Worm (Caenorhabditis elegans) whole organism, L3 larva: ENCODE results near the gene nhr-187.

Experiments
- ama-1 ChIP-seq: fragments of 150-350 bp; optimal IDR thresholded peaks from 2 replicates; lab custom pipeline; 2018
- ceh-16 ChIP-seq: sonication (generic microtip); optimal IDR thresholded peaks from 2 replicates; lab custom pipeline; 2017; ENCODE audit warnings: missing biosample characterization, missing genetic modification characterization
- jun-1 ChIP-seq: fragments of 150-350 bp; optimal IDR thresholded peaks from 2 replicates; lab custom pipeline; 2014; ENCODE audit warnings: missing biosample characterization, missing genetic modification reagents, missing genetic modification characterization
- nhr-237 ChIP-seq: fragments of 150-350 bp; optimal IDR thresholded peaks from 2 replicates; lab custom pipeline; 2014; ENCODE audit warnings: missing biosample characterization, missing genetic modification characterization
- snpc-4 ChIP-seq: fragments of 150-350 bp; optimal IDR thresholded peaks from 2 replicates; lab custom pipeline; 2014; ENCODE audit warnings: missing biosample characterization, missing genetic modification characterization
- unc-39 ChIP-seq: sonication (generic microtip); optimal IDR thresholded peaks from 4 replicates; lab custom pipeline; 2017; ENCODE audit warnings: missing biosample characterization, missing genetic modification characterization
- ztf-4 ChIP-seq: fragments of 150-350 bp; optimal IDR thresholded peaks from 2 replicates; lab custom pipeline; 2014; ENCODE audit warnings: missing biosample characterization, missing genetic modification characterization

ce11 chrV:3903424-3903823 lies 40.7 kb upstream of the nhr-187 start:
- TF ChIP-seq jun-1 (tag; lab: Kevin White, UChicago), result no peak
- TF ChIP-seq ceh-16, result no peak
- TF ChIP-seq ama-1 (lab: Kevin White, UChicago), result no peak
- TF ChIP-seq snpc-4, result no peak
- TF ChIP-seq unc-39, result no peak
- no peak for TF ChIP-seq nhr-237 (tag; lab: Kevin White, UChicago)
- TF ChIP-seq ztf-4, result no peak
